Fruit fly (Drosophila melanogaster) whole organism, embryonic: Measurements from ENCODE around the gene ClC-c.

Experiments
- Ada2b ChIP-seq: fragments of 200-800 bp; sonication (Bioruptor generic); IDR thresholded peaks from 2 replicates; pipeline ENCODE4 v1.3.6; 2022; ENCODE audit warnings: missing biosample characterization, missing genetic modification characterization
- CG10147 ChIP-seq: fragments of 200-800 bp; sonication (Bioruptor generic); optimal IDR thresholded peaks from 2 replicates; lab custom pipeline; 2019; ENCODE audit warnings: missing biosample characterization, mild to moderate bottlenecking, missing genetic modification characterization, moderate library complexity
- CG10274 ChIP-seq: fragments of 200-800 bp; sonication (Bioruptor generic); optimal IDR thresholded peaks from 3 replicates; lab custom pipeline; 2017; ENCODE audit warnings: missing biosample characterization, mild to moderate bottlenecking, missing genetic modification characterization
- CG11696 ChIP-seq: fragments of 200-800 bp; sonication (Bioruptor generic); IDR thresholded peaks from 2 replicates; pipeline ENCODE4 v1.3.6; 2022; ENCODE audit warnings: missing biosample characterization, missing genetic modification characterization
- CG16813 ChIP-seq: fragments of 200-800 bp; sonication (Bioruptor generic); IDR thresholded peaks from 3 replicates; pipeline ENCODE4 v1.3.6; 2022; ENCODE audit warnings: missing biosample characterization, missing genetic modification characterization; ENCODE audit not compliant: partially characterized antibody
- CG2712 ChIP-seq: fragments of 200-800 bp; optimal IDR thresholded peaks from 3 replicates; lab custom pipeline; 2019; ENCODE audit warnings: missing biosample characterization, mild to moderate bottlenecking, missing genetic modification characterization, moderate library complexity
- CG31388 ChIP-seq: fragments of 200-800 bp; sonication (Bioruptor generic); optimal IDR thresholded peaks from 2 replicates; lab custom pipeline; 2016; ENCODE audit warnings: missing biosample characterization, missing genetic modification characterization
- CG33213 ChIP-seq: fragments of 200-800 bp; sonication (Bioruptor generic); optimal IDR thresholded peaks from 3 replicates; lab custom pipeline; 2016; ENCODE audit warnings: missing biosample characterization, missing genetic modification characterization
- CG34376 ChIP-seq: fragments of 200-800 bp; sonication (Bioruptor generic); optimal IDR thresholded peaks from 2 replicates; lab custom pipeline; 2018; ENCODE audit warnings: missing biosample characterization, mild to moderate bottlenecking, missing genetic modification characterization
- CG34422 ChIP-seq: fragments of 200-800 bp; sonication (Bioruptor generic); IDR thresholded peaks from 3 replicates; pipeline ENCODE4 v1.3.6; 2022; ENCODE audit warnings: missing biosample characterization, missing genetic modification characterization
- CG4328 ChIP-seq: fragments of 200-800 bp; sonication (Bioruptor generic); optimal IDR thresholded peaks from 3 replicates; lab custom pipeline; 2017; ENCODE audit warnings: missing biosample characterization, missing genetic modification reagents, missing genetic modification characterization
- CG5180 ChIP-seq: fragments of 200-800 bp; sonication (Bioruptor generic); optimal IDR thresholded peaks from 3 replicates; lab custom pipeline; 2017; ENCODE audit warnings: missing biosample characterization, missing genetic modification characterization, mild to moderate bottlenecking, moderate library complexity, missing genetic modification reagents
- CG5245 ChIP-seq: fragments of 200-800 bp; sonication (Bioruptor generic); optimal IDR thresholded peaks from 3 replicates; lab custom pipeline; 2016; ENCODE audit warnings: missing biosample characterization, missing genetic modification characterization
- CG5953 ChIP-seq: fragments of 200-800 bp; sonication (Bioruptor generic); IDR thresholded peaks from 2 replicates; pipeline ENCODE4 v1.3.6; 2022; ENCODE audit warnings: missing biosample characterization, missing genetic modification characterization
- CG6175 ChIP-seq: fragments of 200-800 bp; sonication (Bioruptor generic); IDR thresholded peaks from 3 replicates; pipeline ENCODE4 v1.3.6; 2022; ENCODE audit warnings: missing biosample characterization, missing genetic modification characterization
- CG7928 ChIP-seq: fragments of 200-800 bp; sonication (Bioruptor generic); optimal IDR thresholded peaks from 2 replicates; lab custom pipeline; 2017; ENCODE audit warnings: missing biosample characterization, mild to moderate bottlenecking, missing genetic modification characterization
- CG8281 ChIP-seq: fragments of 200-800 bp; sonication (Bioruptor generic); optimal IDR thresholded peaks from 2 replicates; lab custom pipeline; 2018; ENCODE audit warnings: missing biosample characterization, mild to moderate bottlenecking, missing genetic modification characterization, moderate library complexity
- CG8478 ChIP-seq: fragments of >200 bp; optimal IDR thresholded peaks from 2 replicates; lab custom pipeline; 2018
- CG9876 ChIP-seq: fragments of 200-800 bp; sonication (Bioruptor generic); optimal IDR thresholded peaks from 2 replicates; lab custom pipeline; 2016; ENCODE audit warnings: missing biosample characterization, missing genetic modification characterization
- CrebB ChIP-seq: fragments of 200-800 bp; sonication (Bioruptor generic); optimal IDR thresholded peaks from 3 replicates; lab custom pipeline; 2018; ENCODE audit warnings: missing biosample characterization, mild to moderate bottlenecking, missing genetic modification characterization
- Dek ChIP-seq: fragments of 200-800 bp; sonication (Bioruptor generic); optimal IDR thresholded peaks from 3 replicates; lab custom pipeline; 2019; ENCODE audit warnings: missing biosample characterization, mild to moderate bottlenecking, missing genetic modification characterization, moderate library complexity
- E2f2 ChIP-seq: fragments of 200-800 bp; sonication (Bioruptor generic); IDR thresholded peaks from 2 replicates; pipeline ENCODE4 v1.3.6; 2022; ENCODE audit warnings: missing biosample characterization, missing genetic modification characterization
- Ets65A ChIP-seq: fragments of 200-800 bp; sonication (Bioruptor generic); peaks from one replicate; lab custom pipeline; 2016; ENCODE audit warnings: missing biosample characterization, missing genetic modification characterization
- Fer3 ChIP-seq: fragments of 200-800 bp; sonication (Bioruptor generic); optimal IDR thresholded peaks from 2 replicates; lab custom pipeline; 2018; ENCODE audit warnings: missing biosample characterization, mild to moderate bottlenecking, missing genetic modification characterization, moderate library complexity
- HHEX ChIP-seq: fragments of 200-800 bp; sonication (Bioruptor generic); optimal IDR thresholded peaks from 3 replicates; lab custom pipeline; 2017; ENCODE audit warnings: missing biosample characterization, mild to moderate bottlenecking, missing genetic modification characterization, missing genetic modification reagents
- HLH54F ChIP-seq: fragments of 200-800 bp; sonication (Bioruptor generic); optimal IDR thresholded peaks from 3 replicates; lab custom pipeline; 2016; ENCODE audit warnings: missing biosample characterization, missing genetic modification characterization
- Opbp ChIP-seq: fragments of 200-800 bp; sonication (Bioruptor generic); IDR thresholded peaks from 3 replicates; pipeline ENCODE4 v1.3.6; 2022; ENCODE audit warnings: missing biosample characterization, missing genetic modification characterization; ENCODE audit not compliant: partially characterized antibody
- Sry-δ ChIP-seq: fragments of 200-800 bp; sonication (Bioruptor generic); optimal IDR thresholded peaks from 2 replicates; lab custom pipeline; 2016; ENCODE audit warnings: missing biosample characterization, missing genetic modification characterization
- ato ChIP-seq: fragments of 200-800 bp; sonication (Bioruptor generic); IDR thresholded peaks from 2 replicates; pipeline ENCODE4 v1.3.6; 2022; ENCODE audit warnings: missing biosample characterization, missing genetic modification characterization; ENCODE audit not compliant: partially characterized antibody
- bcd ChIP-seq: fragments of 200-800 bp; sonication (Bioruptor generic); optimal IDR thresholded peaks from 2 replicates; lab custom pipeline; 2017; ENCODE audit warnings: missing biosample characterization, mild to moderate bottlenecking, missing genetic modification characterization
- bigmax ChIP-seq: fragments of 200-800 bp; sonication (Bioruptor generic); optimal IDR thresholded peaks from 2 replicates; lab custom pipeline; 2018; ENCODE audit warnings: missing biosample characterization, mild to moderate bottlenecking, missing genetic modification characterization
- btn ChIP-seq: fragments of 200-800 bp; sonication (Bioruptor generic); optimal IDR thresholded peaks from 2 replicates; lab custom pipeline; 2016; ENCODE audit warnings: missing biosample characterization, missing genetic modification characterization
- corto ChIP-seq: fragments of 200-800 bp; sonication (Bioruptor generic); optimal IDR thresholded peaks from 2 replicates; lab custom pipeline; 2016; ENCODE audit warnings: missing biosample characterization, mild to moderate bottlenecking, missing genetic modification characterization, moderate library complexity
- crc ChIP-seq: fragments of 200-800 bp; sonication (Bioruptor generic); optimal IDR thresholded peaks from 2 replicates; lab custom pipeline; 2016; ENCODE audit warnings: missing biosample characterization, missing genetic modification characterization
- crp ChIP-seq, 2 experiments: fragments of 200-800 bp; sonication (Bioruptor generic); optimal IDR thresholded peaks; 2 replicates in 1 of 2; 3 replicates in 1 of 2; lab custom pipeline; 2017; ENCODE audit warnings: missing biosample characterization in 2 of 2, missing genetic modification characterization in 2 of 2, mild to moderate bottlenecking in 1 of 2, moderate library complexity in 1 of 2
- ewg ChIP-seq: fragments of 200-800 bp; sonication (Bioruptor generic); optimal IDR thresholded peaks from 3 replicates; lab custom pipeline; 2017; ENCODE audit warnings: mild to moderate bottlenecking, missing biosample characterization, missing genetic modification reagents, missing genetic modification characterization
- fd3F ChIP-seq: fragments of 200-800 bp; sonication (Bioruptor generic); optimal IDR thresholded peaks from 2 replicates; lab custom pipeline; 2018; ENCODE audit warnings: missing biosample characterization, mild to moderate bottlenecking, missing genetic modification characterization, moderate library complexity
- gcm2 ChIP-seq: fragments of 200-800 bp; sonication (Bioruptor generic); optimal IDR thresholded peaks from 2 replicates; lab custom pipeline; 2016; ENCODE audit warnings: missing biosample characterization, missing genetic modification characterization
- gem ChIP-seq: fragments of 200-800 bp; sonication (Bioruptor generic); optimal IDR thresholded peaks from 2 replicates; lab custom pipeline; 2019; ENCODE audit warnings: missing biosample characterization, mild to moderate bottlenecking, missing genetic modification characterization, moderate library complexity
- hbn ChIP-seq: fragments of 200-800 bp; sonication (Bioruptor generic); IDR thresholded peaks from 2 replicates; pipeline ENCODE4 v1.3.6; 2022; ENCODE audit warnings: missing biosample characterization, missing genetic modification characterization; ENCODE audit not compliant: partially characterized antibody
- klu ChIP-seq: fragments of 200-800 bp; sonication (Bioruptor generic); IDR thresholded peaks from 2 replicates; pipeline ENCODE4 v1.3.6; 2022; ENCODE audit warnings: missing biosample characterization, missing genetic modification characterization
- oc ChIP-seq: fragments of 200-800 bp; sonication (Bioruptor generic); optimal IDR thresholded peaks from 2 replicates; lab custom pipeline; 2018; ENCODE audit warnings: missing biosample characterization, mild to moderate bottlenecking, missing genetic modification characterization, moderate library complexity
- run ChIP-seq: fragments of 200-800 bp; sonication (Bioruptor generic); optimal IDR thresholded peaks from 3 replicates; lab custom pipeline; 2018; ENCODE audit warnings: missing biosample characterization, mild to moderate bottlenecking, missing genetic modification characterization
- so ChIP-seq: fragments of 200-800 bp; sonication (Bioruptor generic); IDR thresholded peaks from 3 replicates; pipeline ENCODE4 v1.3.6; 2022; ENCODE audit warnings: missing biosample characterization, missing genetic modification characterization
- toy ChIP-seq: fragments of 200-800 bp; sonication (Bioruptor generic); IDR thresholded peaks from 2 replicates; pipeline ENCODE4 v1.3.6; 2022; ENCODE audit warnings: missing biosample characterization, missing genetic modification characterization
- trh ChIP-seq: fragments of 200-800 bp; sonication (Bioruptor generic); optimal IDR thresholded peaks from 2 replicates; lab custom pipeline; 2016; ENCODE audit warnings: missing biosample characterization, missing genetic modification characterization
- vvl ChIP-seq: fragments of 200-800 bp; sonication (Bioruptor generic); IDR thresholded peaks from 2 replicates; pipeline ENCODE4 v1.3.6; 2022; ENCODE audit warnings: missing biosample characterization, missing genetic modification characterization
- zfh1 ChIP-seq: fragments of 200-800 bp; sonication (Bioruptor generic); IDR thresholded peaks from 3 replicates; pipeline ENCODE4 v1.3.6; 2022; ENCODE audit warnings: missing biosample characterization, missing genetic modification characterization

ClC-c gene

DNA sequence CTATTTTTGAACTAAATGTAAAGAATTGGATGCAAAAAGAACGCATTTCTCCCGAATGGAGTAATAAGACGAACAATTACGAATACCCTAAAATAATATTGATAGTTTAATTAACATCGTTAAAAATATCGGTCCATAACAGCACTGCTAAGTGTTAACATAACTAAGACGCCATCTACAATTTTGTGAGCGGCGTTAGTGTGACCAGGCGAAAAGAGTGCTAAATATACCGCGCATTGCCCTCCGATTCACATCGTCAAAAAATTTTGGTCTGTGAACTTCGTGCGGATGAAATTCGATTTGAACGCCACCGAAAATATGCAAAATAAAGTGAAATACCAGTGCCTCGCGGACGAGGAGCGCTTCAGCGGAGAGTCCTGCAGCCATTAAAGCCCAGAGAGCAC, 38.5 kb upstream of the ClC-c start, which contains the start of gene Mbs (continued):
- peak; percentile 29 for TF ChIP-seq CG2712 (tag; lab: Kevin White, UChicago)
- peak; percentile 9 for TF ChIP-seq CG10147 (GFP tag; lab: Kevin White, UChicago)
- TF ChIP-seq vvl, result peak; percentile 47
- TF ChIP-seq hbn (GFP tag; lab: Robert Waterston, UW), result peak; percentile 86
- no peak for TF ChIP-seq CrebB (tag; lab: Kevin White, UChicago)
- peak; percentile 50; the same call in 1 of the 3 replicates for TF ChIP-seq CG34422
- no peak for TF ChIP-seq btn (GFP tag; lab: Kevin White, UChicago)
- TF ChIP-seq CG16813, result peak; percentile 57; the same call in 2 of the 3 replicates
- no peak for TF ChIP-seq trh (GFP tag; lab: Kevin White, UChicago)
- TF ChIP-seq so (GFP tag; lab: Robert Waterston, UW), result peak; percentile 58; the same call in 1 of the 3 replicates
- TF ChIP-seq HLH54F (GFP tag; lab: Kevin White, UChicago), result no peak
- TF ChIP-seq gem (tag; lab: Kevin White, UChicago), result no peak
- peak; percentile 12 for TF ChIP-seq HHEX (GFP tag; lab: Kevin White, UChicago)
- TF ChIP-seq Dek (tag; lab: Kevin White, UChicago), result peak; percentile 1
- TF ChIP-seq ato, result 0 out of 2 replicates have a peak, but pooled peaks have one; percentile 23
- TF ChIP-seq Ets65A (GFP tag; lab: Kevin White, UChicago), result no peak
- TF ChIP-seq Ada2b (GFP tag; lab: Robert Waterston, UW), result no peak
- no peak for TF ChIP-seq oc (tag; lab: Kevin White, UChicago)
- peak; percentile 33 for TF ChIP-seq Fer3 (tag; lab: Kevin White, UChicago)

dm6 chr3L:16052145-16053025, 37.9 kb upstream of the ClC-c start:
- TF ChIP-seq run (tag; lab: Kevin White, UChicago) (no peak), crp (GFP tag; optimal IDR thresholded peaks at IDR 0.05; lab: Kevin White, UChicago) (no peak), klu (GFP tag; lab: Robert Waterston, UW) (no peak), bigmax (GFP tag; lab: Kevin White, UChicago) (no peak), CG9876 (GFP tag; lab: Kevin White, UChicago) (no peak), Opbp (GFP tag; lab: Robert Waterston, UW) (no peak), CG5953 (no peak), CG34376 (GFP tag; lab: Kevin White, UChicago) (peak; percentile 12), CG11696 (no peak), CG7928 (no peak), CG33213 (GFP tag; lab: Kevin White, UChicago) (no peak), CG31388 (GFP tag; lab: Kevin White, UChicago) (no peak), zfh1 (GFP tag; lab: Robert Waterston, UW) (no peak), CG8478 (peak; percentile 99), bcd (no peak), CG5180 (no peak), Dek (tag; lab: Kevin White, UChicago) (no peak), corto (GFP tag; lab: Kevin White, UChicago) (peak; percentile 26), crc (no peak), CG8281 (tag; lab: Kevin White, UChicago) (no peak), HLH54F (GFP tag; lab: Kevin White, UChicago) (no peak), CG4328 (GFP tag; lab: Kevin White, UChicago) (no peak), ewg (peak; percentile 31), gcm2 (GFP tag; lab: Kevin White, UChicago) (no peak), fd3F (GFP tag; lab: Kevin White, UChicago) (no peak), CG2712 (tag; lab: Kevin White, UChicago) (no peak), CG6175 (GFP tag; lab: Robert Waterston, UW) (no peak), CG10274 (GFP tag; lab: Kevin White, UChicago) (no peak), E2f2 (GFP tag; lab: Robert Waterston, UW) (no peak), toy (GFP tag; lab: Robert Waterston, UW) (no peak), Sry-δ (GFP tag; lab: Kevin White, UChicago) (no peak), CG5245 (GFP tag; lab: Kevin White, UChicago) (no peak)
